Fruit fly (Drosophila melanogaster) whole organism, wandering third instar larva: ENCODE results near the gene Alp10.

Experiments used
- Hr78 ChIP-seq: fragments of >200 bp; optimal IDR thresholded peaks from 2 replicates; lab custom pipeline; 2017; ENCODE audit warnings: missing biosample characterization, missing genetic modification characterization
- brk ChIP-seq: fragments of 200-800 bp; sonication (Bioruptor generic); optimal IDR thresholded peaks from 2 replicates; lab custom pipeline; 2016; ENCODE audit warnings: missing biosample characterization, mild to moderate bottlenecking, missing genetic modification characterization
- dmrt93B ChIP-seq: fragments of 200-800 bp; sonication (Bioruptor generic); optimal IDR thresholded peaks from 2 replicates; lab custom pipeline; 2018; ENCODE audit warnings: missing biosample characterization, mild to moderate bottlenecking, missing genetic modification characterization
- psq ChIP-seq: fragments of 200-800 bp; sonication (Bioruptor generic); optimal IDR thresholded peaks from 3 replicates; lab custom pipeline; 2017; ENCODE audit warnings: missing biosample characterization, mild to moderate bottlenecking, missing genetic modification characterization, moderate library complexity

- TF ChIP-seq psq (GFP tag; lab: Kevin White, UChicago) (no peak), dmrt93B (GFP tag; lab: Kevin White, UChicago) (no peak), Hr78 (GFP tag; lab: Kevin White, UChicago) (no peak), brk (no peak)
Measured at dm6 chr3L:5604490-5604889, 9.4 kb upstream of the Alp10 start, which contains the start of gene mthl2.
